Fruit fly (Drosophila melanogaster) whole organism, embryonic: ENCODE data around the gene CG10194.

Source experiments
- Atf3 ChIP-seq: fragments of 200-800 bp; sonication (Bioruptor generic); optimal IDR thresholded peaks from 3 replicates; lab custom pipeline; 2016; ENCODE audit warnings: missing biosample characterization, missing genetic modification characterization
- CG10147 ChIP-seq: fragments of 200-800 bp; sonication (Bioruptor generic); optimal IDR thresholded peaks from 2 replicates; lab custom pipeline; 2019; ENCODE audit warnings: missing biosample characterization, mild to moderate bottlenecking, missing genetic modification characterization, moderate library complexity
- CG10366 ChIP-seq: fragments of 200-800 bp; sonication (Bioruptor generic); IDR thresholded peaks from 2 replicates; pipeline ENCODE4 v1.3.6; 2022; ENCODE audit warnings: missing biosample characterization, missing genetic modification characterization
- CG13775 ChIP-seq: fragments of 200-800 bp; sonication (Bioruptor generic); optimal IDR thresholded peaks from 3 replicates; lab custom pipeline; 2017; ENCODE audit warnings: missing biosample characterization, mild to moderate bottlenecking, missing genetic modification characterization
- CG18011 ChIP-seq: fragments of 200-800 bp; sonication (Bioruptor generic); optimal IDR thresholded peaks from 2 replicates; lab custom pipeline; 2017; ENCODE audit warnings: missing biosample characterization, missing genetic modification characterization, mild to moderate bottlenecking, moderate library complexity, missing genotype
- CG2875 ChIP-seq: fragments of 200-800 bp; sonication (Bioruptor generic); optimal IDR thresholded peaks from 2 replicates; lab custom pipeline; 2017; ENCODE audit warnings: missing biosample characterization, mild to moderate bottlenecking, missing genetic modification characterization, missing genetic modification reagents
- CG30431 ChIP-seq: fragments of 200-800 bp; sonication (Bioruptor generic); optimal IDR thresholded peaks from 2 replicates; lab custom pipeline; 2017; ENCODE audit warnings: missing biosample characterization, missing genetic modification characterization
- CG32772 ChIP-seq: fragments of 200-800 bp; sonication (Bioruptor generic); IDR thresholded peaks from 2 replicates; pipeline ENCODE4 v1.3.6; 2022; ENCODE audit warnings: missing biosample characterization, missing genetic modification characterization
- CG34376 ChIP-seq: fragments of 200-800 bp; sonication (Bioruptor generic); optimal IDR thresholded peaks from 2 replicates; lab custom pipeline; 2018; ENCODE audit warnings: missing biosample characterization, mild to moderate bottlenecking, missing genetic modification characterization
- CG4730 ChIP-seq: fragments of 200-800 bp; sonication (Bioruptor generic); IDR thresholded peaks from 2 replicates; pipeline ENCODE4 v1.3.6; 2022; ENCODE audit warnings: missing biosample characterization, missing genetic modification characterization
- CG4820 ChIP-seq: fragments of 200-800 bp; sonication (Bioruptor generic); optimal IDR thresholded peaks from 3 replicates; lab custom pipeline; 2016; ENCODE audit warnings: missing biosample characterization, missing genetic modification characterization
- CG6272 ChIP-seq: fragments of 200-800 bp; sonication (Bioruptor generic); IDR thresholded peaks from 2 replicates; pipeline ENCODE4 v1.3.6; 2022; ENCODE audit warnings: missing biosample characterization, missing genetic modification characterization
- CG6683 ChIP-seq: fragments of 200-800 bp; sonication (Bioruptor generic); optimal IDR thresholded peaks from 2 replicates; lab custom pipeline; 2017; ENCODE audit warnings: missing biosample characterization, mild to moderate bottlenecking, missing genetic modification characterization, missing genetic modification reagents
- CG7839 ChIP-seq: fragments of 200-800 bp; sonication (Bioruptor generic); optimal IDR thresholded peaks from 3 replicates; lab custom pipeline; 2018; ENCODE audit warnings: missing biosample characterization, mild to moderate bottlenecking, missing genetic modification characterization, moderate library complexity
- CG7987 ChIP-seq: fragments of 200-800 bp; sonication (Bioruptor generic); optimal IDR thresholded peaks from 2 replicates; lab custom pipeline; 2018; ENCODE audit warnings: missing biosample characterization, mild to moderate bottlenecking, missing genetic modification characterization, moderate library complexity
- CG9609 ChIP-seq: fragments of 200-800 bp; sonication (Bioruptor generic); optimal IDR thresholded peaks from 3 replicates; lab custom pipeline; 2016; ENCODE audit warnings: missing biosample characterization, missing genetic modification characterization
- Dip3 ChIP-seq: fragments of 200-800 bp; sonication (Bioruptor generic); optimal IDR thresholded peaks from 3 replicates; lab custom pipeline; 2016; ENCODE audit warnings: missing biosample characterization, missing genetic modification characterization
- Doc3 ChIP-seq: fragments of 200-800 bp; sonication (Bioruptor generic); IDR thresholded peaks from 3 replicates; pipeline ENCODE4 v1.3.6; 2022; ENCODE audit warnings: missing biosample characterization, missing genetic modification characterization; ENCODE audit not compliant: partially characterized antibody
- Hey ChIP-seq: fragments of 200-800 bp; sonication (Bioruptor generic); optimal IDR thresholded peaks from 3 replicates; lab custom pipeline; 2018; ENCODE audit warnings: missing biosample characterization, mild to moderate bottlenecking, missing genetic modification characterization
- Hmx ChIP-seq: fragments of 200-800 bp; sonication (Bioruptor generic); optimal IDR thresholded peaks from 2 replicates; lab custom pipeline; 2016; ENCODE audit warnings: missing biosample characterization, missing genetic modification characterization
- Hr51 ChIP-seq, 2 experiments: fragments of 200-800 bp; sonication (Bioruptor generic); optimal IDR thresholded peaks; 2 replicates in 1 of 2; 3 replicates in 1 of 2; lab custom pipeline; 2016 to 2018; ENCODE audit warnings: missing biosample characterization in 2 of 2, missing genetic modification characterization in 2 of 2, mild to moderate bottlenecking in 1 of 2, moderate library complexity in 1 of 2
- Lhr ChIP-seq: fragments of 200-800 bp; sonication (Bioruptor generic); optimal IDR thresholded peaks from 3 replicates; lab custom pipeline; 2017; ENCODE audit warnings: mild to moderate bottlenecking, missing biosample characterization, missing genetic modification reagents, missing genetic modification characterization
- Med ChIP-seq: fragments of 200-800 bp; sonication (Bioruptor generic); peaks from one replicate; lab custom pipeline; 2016; ENCODE audit warnings: missing biosample characterization, missing genetic modification characterization, mild to moderate bottlenecking, inconsistent platforms, moderate library complexity
- Mes4 ChIP-seq: fragments of 200-800 bp; sonication (Bioruptor generic); optimal IDR thresholded peaks from 2 replicates; lab custom pipeline; 2016; ENCODE audit warnings: missing biosample characterization, missing genetic modification characterization
- NK7.1 ChIP-seq: fragments of 200-800 bp; sonication (Bioruptor generic); optimal IDR thresholded peaks from 3 replicates; lab custom pipeline; 2016; ENCODE audit warnings: missing biosample characterization, missing genetic modification characterization
- Nf-YA ChIP-seq: fragments of 200-800 bp; sonication (Bioruptor generic); IDR thresholded peaks from 2 replicates; pipeline ENCODE4 v1.3.6; 2022; ENCODE audit warnings: missing biosample characterization, missing genetic modification characterization
- Pdp1 ChIP-seq, 2 experiments: fragments of 200-800 bp; sonication (Bioruptor generic); optimal IDR thresholded peaks; 3 replicates each; lab custom pipeline; 2016; ENCODE audit warnings: missing biosample characterization in 2 of 2, missing genetic modification characterization in 2 of 2, mild to moderate bottlenecking in 1 of 2, moderate library complexity in 1 of 2
- Stat92E ChIP-seq, 3 experiments: fragments of >200 bp in 2 of 3; fragments of 200-800 bp in 1 of 3; sonication (Bioruptor generic) in 1 of 3; optimal IDR thresholded peaks; 2 replicates each; lab custom pipeline; 2017 to 2019; ENCODE audit warnings: missing biosample characterization in 3 of 3, missing genetic modification characterization in 3 of 3, mild to moderate bottlenecking in 1 of 3, moderate library complexity in 1 of 3
- bcd ChIP-seq: fragments of 200-800 bp; sonication (Bioruptor generic); optimal IDR thresholded peaks from 2 replicates; lab custom pipeline; 2017; ENCODE audit warnings: missing biosample characterization, mild to moderate bottlenecking, missing genetic modification characterization
- btn ChIP-seq: fragments of 200-800 bp; sonication (Bioruptor generic); optimal IDR thresholded peaks from 2 replicates; lab custom pipeline; 2016; ENCODE audit warnings: missing biosample characterization, missing genetic modification characterization
- crc ChIP-seq: fragments of 200-800 bp; sonication (Bioruptor generic); optimal IDR thresholded peaks from 2 replicates; lab custom pipeline; 2016; ENCODE audit warnings: missing biosample characterization, missing genetic modification characterization
- cwo ChIP-seq: fragments of 200-800 bp; sonication (Bioruptor generic); optimal IDR thresholded peaks from 3 replicates; lab custom pipeline; 2017; ENCODE audit warnings: missing biosample characterization, missing genetic modification characterization, mild to moderate bottlenecking, moderate library complexity, missing genetic modification reagents
- exex ChIP-seq: fragments of 200-800 bp; sonication (Bioruptor generic); optimal IDR thresholded peaks from 4 replicates; lab custom pipeline; 2018; ENCODE audit warnings: missing biosample characterization, mild to moderate bottlenecking, missing genetic modification characterization, moderate library complexity
- grn ChIP-seq: fragments of 200-800 bp; sonication (Bioruptor generic); optimal IDR thresholded peaks from 3 replicates; lab custom pipeline; 2017; ENCODE audit warnings: missing biosample characterization, missing genetic modification characterization
- maf-S ChIP-seq: fragments of 200-800 bp; sonication (Bioruptor generic); optimal IDR thresholded peaks from 2 replicates; lab custom pipeline; 2016; ENCODE audit warnings: missing biosample characterization, missing genetic modification characterization
- nerfin-1 ChIP-seq: fragments of 200-800 bp; sonication (Bioruptor generic); optimal IDR thresholded peaks from 3 replicates; lab custom pipeline; 2019; ENCODE audit warnings: missing biosample characterization, mild to moderate bottlenecking, missing genetic modification characterization, moderate library complexity
- ro ChIP-seq: fragments of 200-800 bp; sonication (Bioruptor generic); IDR thresholded peaks from 2 replicates; pipeline ENCODE4 v1.3.6; 2022; ENCODE audit warnings: missing biosample characterization, missing genetic modification characterization
- sd ChIP-seq: fragments of 200-800 bp; sonication (Bioruptor generic); optimal IDR thresholded peaks from 3 replicates; lab custom pipeline; 2018; ENCODE audit warnings: missing biosample characterization, mild to moderate bottlenecking, missing genetic modification characterization, moderate library complexity
- sens ChIP-seq: fragments of 200-800 bp; sonication (Bioruptor generic); peaks from one replicate; lab custom pipeline; 2016; ENCODE audit warnings: missing biosample characterization, missing genetic modification characterization
- so ChIP-seq: fragments of 200-800 bp; sonication (Bioruptor generic); IDR thresholded peaks from 3 replicates; pipeline ENCODE4 v1.3.6; 2022; ENCODE audit warnings: missing biosample characterization, missing genetic modification characterization
- sqz ChIP-seq: fragments of 200-800 bp; sonication (Bioruptor generic); optimal IDR thresholded peaks from 3 replicates; lab custom pipeline; 2018; ENCODE audit warnings: missing biosample characterization, mild to moderate bottlenecking, missing genetic modification characterization
- sug ChIP-seq: fragments of 200-800 bp; optimal IDR thresholded peaks from 2 replicates; lab custom pipeline; 2019; ENCODE audit warnings: missing biosample characterization, mild to moderate bottlenecking, missing genetic modification characterization, moderate library complexity
- tgo ChIP-seq: fragments of 200-800 bp; sonication (Bioruptor generic); IDR thresholded peaks from 3 replicates; pipeline ENCODE4 v1.3.6; 2022; ENCODE audit warnings: missing biosample characterization, missing genetic modification characterization
- ttk ChIP-seq: fragments of 200-800 bp; sonication (Bioruptor generic); IDR thresholded peaks from 2 replicates; pipeline ENCODE4 v2.1.2; 2022; ENCODE audit warnings: missing biosample characterization, missing genetic modification characterization
- wek ChIP-seq: fragments of 200-800 bp; sonication (Bioruptor generic); optimal IDR thresholded peaks from 3 replicates; lab custom pipeline; 2018; ENCODE audit warnings: missing biosample characterization, mild to moderate bottlenecking, missing genetic modification characterization, moderate library complexity
- zfh1 ChIP-seq: fragments of 200-800 bp; sonication (Bioruptor generic); IDR thresholded peaks from 3 replicates; pipeline ENCODE4 v1.3.6; 2022; ENCODE audit warnings: missing biosample characterization, missing genetic modification characterization

Gene CG10194

DNA sequence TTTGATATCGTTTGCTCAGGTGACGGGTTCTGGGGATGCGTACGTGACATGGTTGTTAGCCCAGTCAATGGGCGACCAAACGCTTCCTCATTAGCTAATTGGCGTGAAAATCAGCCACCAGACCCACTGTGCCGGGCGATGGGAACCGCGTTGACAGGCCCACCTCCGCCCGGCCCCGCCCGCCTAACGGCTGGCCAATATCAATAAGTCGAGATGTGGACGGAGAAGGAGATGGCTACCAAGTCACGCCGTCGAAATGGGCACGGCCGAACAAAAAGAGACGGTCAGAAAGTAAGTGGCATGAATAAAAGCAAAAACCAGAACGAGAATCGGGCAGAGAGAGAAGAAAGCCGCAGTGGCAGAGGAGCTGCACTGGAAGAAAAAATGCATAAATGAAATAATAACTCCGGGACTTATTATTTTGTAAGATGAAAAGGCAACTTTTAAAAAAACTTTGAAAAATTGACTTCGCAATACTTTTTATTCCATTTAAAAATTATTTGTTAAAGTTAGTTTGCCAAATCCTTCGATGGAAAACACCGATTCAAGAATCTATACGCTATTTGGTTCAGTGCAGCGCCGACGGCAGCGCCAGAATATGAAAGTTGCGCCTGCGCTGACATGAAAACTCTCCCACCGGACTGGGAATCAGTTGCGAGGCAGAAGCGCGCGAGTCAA, 48.0 kb upstream of the CG10194 start, which contains the start of gene CG13082 (continued):
- TF ChIP-seq CG4820 (GFP tag; lab: Kevin White, UChicago) (peak; percentile 61), CG2875 (GFP tag; lab: Kevin White, UChicago) (peak; percentile 59), Atf3 (GFP tag; lab: Kevin White, UChicago) (no peak), CG7987 (GFP tag; lab: Kevin White, UChicago) (no peak), ro (GFP tag; lab: Robert Waterston, UW) (no peak), Lhr (GFP tag; lab: Kevin White, UChicago) (peak; percentile 44), Mes4 (GFP tag; lab: Kevin White, UChicago) (peak; percentile 40), Hr51 (GFP tag; optimal IDR thresholded peaks at IDR 0.05; lab: Kevin White, UChicago) (peak in 1 of 2 experiments; percentile 2), Stat92E (GFP tag; optimal IDR thresholded peaks at IDR 0.05; lab: Kevin White, UChicago) (peak in 1 of 3 experiments; percentile 65), Hmx (GFP tag; lab: Kevin White, UChicago) (peak; percentile 36)

DNA sequence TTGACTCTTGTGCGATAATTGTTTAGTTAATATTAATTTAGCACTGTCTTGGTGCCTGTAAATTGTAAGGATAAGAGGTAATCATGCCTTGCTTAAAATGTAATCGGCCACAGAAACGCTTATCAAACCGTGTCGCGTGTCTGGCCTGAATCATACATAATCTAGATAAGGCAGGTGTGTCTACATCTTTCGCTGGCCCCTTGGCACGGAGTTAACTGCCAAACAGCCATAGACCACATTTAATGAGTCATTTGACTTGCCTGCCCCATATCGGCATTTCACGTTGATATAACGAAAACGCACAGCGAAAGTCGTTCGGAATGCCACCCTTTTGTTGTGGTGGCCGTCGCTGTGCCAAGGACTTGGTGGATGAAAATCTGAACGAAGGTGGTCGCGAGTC, 45.3 kb upstream of the CG10194 start, which contains the start of gene CG31697:
Gene CG31697 (plus strand): TSS at position 215 of the 400 bp plus-strand sequence.
- TF ChIP-seq CG7839 (tag; lab: Kevin White, UChicago) (no peak), wek (no peak), tgo (GFP tag; lab: Robert Waterston, UW) (no peak), ro (GFP tag; lab: Robert Waterston, UW) (no peak), CG13775 (GFP tag; lab: Kevin White, UChicago) (no peak), CG10366 (no peak), CG18011 (GFP tag; lab: Kevin White, UChicago) (no peak), CG9609 (GFP tag; lab: Kevin White, UChicago) (no peak), so (no peak), cwo (GFP tag; lab: Kevin White, UChicago) (peak; percentile 75), CG30431 (no peak), btn (GFP tag; lab: Kevin White, UChicago) (no peak), Dip3 (GFP tag; lab: Kevin White, UChicago) (no peak), grn (GFP tag; lab: Kevin White, UChicago) (peak; percentile 21), nerfin-1 (tag; lab: Kevin White, UChicago) (peak; percentile 76), CG34376 (GFP tag; lab: Kevin White, UChicago) (peak; percentile 35), CG6683 (GFP tag; lab: Kevin White, UChicago) (no peak), Pdp1 (GFP tag; optimal IDR thresholded peaks at IDR 0.05; lab: Kevin White, UChicago) (peak in 1 of 2 experiments; percentile 8), Med (peak; percentile 43), bcd (GFP tag; lab: Kevin White, UChicago) (no peak), sd (peak; percentile 69), ttk (GFP tag; lab: Robert Waterston, UW) (no peak), Nf-YA (GFP tag; lab: Robert Waterston, UW) (no peak), Hey (tag; lab: Kevin White, UChicago) (peak; percentile 68), CG10147 (GFP tag; lab: Kevin White, UChicago) (no peak), exex (peak; percentile 78), NK7.1 (GFP tag; lab: Kevin White, UChicago) (no peak), zfh1 (GFP tag; lab: Robert Waterston, UW) (no peak), sens (peak; percentile 56), sug (tag; lab: Kevin White, UChicago) (peak; percentile 58), Doc3 (GFP tag; lab: Robert Waterston, UW) (no peak), maf-S (GFP tag; lab: Kevin White, UChicago) (no peak), sqz (GFP tag; lab: Kevin White, UChicago) (no peak), CG6272 (no peak), crc (GFP tag; lab: Kevin White, UChicago) (no peak), CG32772 (GFP tag; lab: Robert Waterston, UW) (no peak), CG4730 (GFP tag; lab: Robert Waterston, UW) (no peak)
